Worm (Caenorhabditis elegans): ENCODE data around the gene sftb-2.

DNA sequence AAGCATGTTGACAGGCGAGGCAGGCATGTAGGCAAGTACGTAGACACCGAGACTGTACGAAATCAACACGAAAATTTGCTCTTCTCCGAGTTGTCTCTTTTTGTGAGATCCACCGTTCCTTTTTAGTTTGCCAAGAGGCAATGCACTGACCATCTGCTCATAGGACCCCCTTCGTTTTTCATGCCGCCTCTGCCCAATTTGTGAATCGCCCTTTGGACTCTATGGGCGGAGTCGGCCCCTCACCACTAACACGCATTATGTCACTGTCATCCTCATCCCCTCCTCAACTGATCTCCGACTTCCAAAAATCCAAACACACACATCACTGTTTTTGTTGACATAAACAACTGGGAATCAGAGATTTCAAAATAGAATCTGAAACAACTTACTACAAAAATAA, 25.8 kb downstream of the sftb-2 start:
- TF ChIP-seq hlh-30 (tag; optimal IDR thresholded peaks at IDR 0.05; ENCODE audit: insufficient read depth): no peak
- no peak for TF ChIP-seq fkh-10 (GFP tag; optimal IDR thresholded peaks at IDR 0.05)
- no peak for TF ChIP-seq pax-1 (tag; optimal IDR thresholded peaks at IDR 0.05)
- TF ChIP-seq npax-4 (tag; optimal IDR thresholded peaks at IDR 0.05): no peak
- peak; percentile 43 for TF ChIP-seq ref-2 (tag; optimal IDR thresholded peaks at IDR 0.05)
- TF ChIP-seq pha-4 (tag; optimal IDR thresholded peaks at IDR 0.05): no peak
- no peak for TF ChIP-seq syd-9 (tag; optimal IDR thresholded peaks at IDR 0.05)
- no peak for TF ChIP-seq gmeb-2 (tag; optimal IDR thresholded peaks at IDR 0.05)
